Worm (Caenorhabditis elegans) whole organism, L2 larva: ENCODE data around the gene grd-4.

Source experiments
- C34F6.9 ChIP-seq: fragments of 150-350 bp; optimal IDR thresholded peaks from 2 replicates; lab custom pipeline; 2014; ENCODE audit warnings: missing biosample characterization, missing genetic modification characterization
- F13H6.1 ChIP-seq: sonication (generic microtip); optimal IDR thresholded peaks from 2 replicates; lab custom pipeline; 2016; ENCODE audit warnings: missing genetic modification characterization, missing compliant biosample characterization
- R02D3.7 ChIP-seq: fragments of 150-350 bp; optimal IDR thresholded peaks from 2 replicates; lab custom pipeline; 2014; ENCODE audit warnings: missing biosample characterization, missing genetic modification characterization
- Y55F3AM.14 ChIP-seq: fragments of 200-800 bp; sonication (Bioruptor generic); optimal IDR thresholded peaks from 2 replicates; lab custom pipeline; 2018; ENCODE audit warnings: mild to moderate bottlenecking, missing genetic modification characterization, missing compliant biosample characterization
- ZK546.5 ChIP-seq: sonication (generic microtip); optimal IDR thresholded peaks from 2 replicates; lab custom pipeline; 2017; ENCODE audit warnings: missing biosample characterization, missing genetic modification characterization
- alr-1 ChIP-seq: fragments of 150-350 bp; optimal IDR thresholded peaks from 2 replicates; lab custom pipeline; 2014; ENCODE audit warnings: missing biosample characterization, missing genetic modification characterization
- aly-2 ChIP-seq: fragments of 150-350 bp; optimal IDR thresholded peaks from 2 replicates; lab custom pipeline; 2014; ENCODE audit warnings: missing biosample characterization, missing genetic modification characterization
- ceh-16 ChIP-seq: fragments of 150-350 bp; optimal IDR thresholded peaks from 2 replicates; lab custom pipeline; 2014; ENCODE audit warnings: missing biosample characterization, missing genetic modification characterization
- crh-2 ChIP-seq: sonication (generic microtip); optimal IDR thresholded peaks from 2 replicates; lab custom pipeline; 2017; ENCODE audit warnings: missing biosample characterization, missing genetic modification characterization
- egl-27 ChIP-seq: sonication (generic microtip); optimal IDR thresholded peaks from 3 replicates; lab custom pipeline; 2017; ENCODE audit warnings: missing biosample characterization, missing genetic modification reagents, missing genetic modification characterization
- elt-1 ChIP-seq: fragments of 150-350 bp; optimal IDR thresholded peaks from 2 replicates; lab custom pipeline; 2014; ENCODE audit warnings: missing biosample characterization, missing genetic modification characterization
- elt-3 ChIP-seq: sonication (generic microtip); optimal IDR thresholded peaks from 2 replicates; lab custom pipeline; 2017; ENCODE audit warnings: missing biosample characterization, missing genetic modification characterization
- fos-1 ChIP-seq: fragments of 150-350 bp; optimal IDR thresholded peaks from 2 replicates; lab custom pipeline; 2014; ENCODE audit warnings: missing biosample characterization, missing genetic modification characterization
- gmeb-1 ChIP-seq: fragments of 150-350 bp; optimal IDR thresholded peaks from 2 replicates; lab custom pipeline; 2014; ENCODE audit warnings: missing biosample characterization, missing genetic modification characterization
- lin-11 ChIP-seq: fragments of 150-350 bp; sonication (generic microtip); optimal IDR thresholded peaks from 2 replicates; lab custom pipeline; 2014; ENCODE audit warnings: missing biosample characterization, missing genetic modification characterization, inconsistent platforms, mixed read lengths
- lin-13 ChIP-seq: fragments of 150-350 bp; optimal IDR thresholded peaks from 2 replicates; lab custom pipeline; 2014; ENCODE audit warnings: missing biosample characterization, missing genetic modification reagents, missing genetic modification characterization
- lsy-2 ChIP-seq, 2 experiments: fragments of 150-350 bp in 1 of 2; sonication (generic microtip) in 1 of 2; optimal IDR thresholded peaks; 2 replicates each; lab custom pipeline; 2014 to 2017; ENCODE audit warnings: missing biosample characterization in 2 of 2, missing genetic modification characterization in 2 of 2
- mbf-1 ChIP-seq: sonication (generic microtip); optimal IDR thresholded peaks from 2 replicates; lab custom pipeline; 2017; ENCODE audit warnings: missing biosample characterization, missing genetic modification characterization
- mdl-1 ChIP-seq, 2 experiments: fragments of 150-350 bp in 1 of 2; sonication (generic microtip) in 1 of 2; optimal IDR thresholded peaks; 2 replicates each; lab custom pipeline; 2017; ENCODE audit warnings: missing biosample characterization in 2 of 2, missing genetic modification characterization in 2 of 2
- nhr-10 ChIP-seq: sonication (generic microtip); optimal IDR thresholded peaks from 2 replicates; lab custom pipeline; 2017; ENCODE audit warnings: missing biosample characterization, missing genetic modification characterization
- nhr-11 ChIP-seq: fragments of 150-350 bp; optimal IDR thresholded peaks from 2 replicates; lab custom pipeline; 2014; ENCODE audit warnings: missing biosample characterization, missing genetic modification characterization
- nhr-12 ChIP-seq: fragments of 150-350 bp; optimal IDR thresholded peaks from 2 replicates; lab custom pipeline; 2014; ENCODE audit warnings: missing biosample characterization, missing genetic modification characterization
- nhr-129 ChIP-seq: fragments of 150-350 bp; optimal IDR thresholded peaks from 2 replicates; lab custom pipeline; 2014; ENCODE audit warnings: missing biosample characterization, missing genetic modification characterization
- nhr-21 ChIP-seq: fragments of 150-350 bp; optimal IDR thresholded peaks from 2 replicates; lab custom pipeline; 2014; ENCODE audit warnings: missing biosample characterization, missing genetic modification characterization
- nhr-23 ChIP-seq: fragments of 150-350 bp; optimal IDR thresholded peaks from 2 replicates; lab custom pipeline; 2014; ENCODE audit warnings: missing biosample characterization, missing genetic modification reagents, missing genetic modification characterization
- nhr-237 ChIP-seq: fragments of 150-350 bp; optimal IDR thresholded peaks from 2 replicates; lab custom pipeline; 2014; ENCODE audit warnings: missing biosample characterization, missing genetic modification characterization
- nhr-25 ChIP-seq: fragments of 150-350 bp; sonication (generic microtip); optimal IDR thresholded peaks from 3 replicates; lab custom pipeline; 2014; ENCODE audit warnings: missing biosample characterization, missing genetic modification characterization
- nhr-6 ChIP-seq: fragments of 150-350 bp; optimal IDR thresholded peaks from 2 replicates; lab custom pipeline; 2014; ENCODE audit warnings: missing biosample characterization, missing genetic modification characterization
- peb-1 ChIP-seq: fragments of 150-350 bp; optimal IDR thresholded peaks from 2 replicates; lab custom pipeline; 2014; ENCODE audit warnings: missing biosample characterization, missing genetic modification characterization
- sem-4 ChIP-seq: fragments of 150-350 bp; optimal IDR thresholded peaks from 2 replicates; lab custom pipeline; 2014; ENCODE audit warnings: missing biosample characterization, missing genetic modification reagents, missing genetic modification characterization
- skn-1 ChIP-seq: sonication (generic microtip); optimal IDR thresholded peaks from 2 replicates; lab custom pipeline; 2017; ENCODE audit warnings: missing biosample characterization, missing genetic modification characterization
- sma-3 ChIP-seq: sonication (generic microtip); optimal IDR thresholded peaks from 2 replicates; lab custom pipeline; 2016; ENCODE audit warnings: missing genetic modification reagents, missing genetic modification characterization, missing compliant biosample characterization
- sma-9 ChIP-seq, 2 experiments: fragments of 150-350 bp in 1 of 2; sonication (generic microtip) in 1 of 2; optimal IDR thresholded peaks; 2 replicates each; lab custom pipeline; 2014 to 2016; ENCODE audit warnings: missing genetic modification characterization in 2 of 2, mild to moderate bottlenecking in 1 of 2, missing biosample characterization in 1 of 2, missing compliant biosample characterization in 1 of 2, missing genetic modification reagents in 1 of 2, moderate library complexity in 1 of 2
- unc-39 ChIP-seq: fragments of 150-350 bp; optimal IDR thresholded peaks from 2 replicates; lab custom pipeline; 2014; ENCODE audit warnings: missing biosample characterization, missing genetic modification characterization
- unc-55 ChIP-seq: fragments of 150-350 bp; sonication (generic microtip); optimal IDR thresholded peaks from 3 replicates; lab custom pipeline; 2014; ENCODE audit warnings: missing biosample characterization, missing genetic modification reagents, missing genetic modification characterization
- unc-62 ChIP-seq: fragments of 150-350 bp; optimal IDR thresholded peaks from 2 replicates; lab custom pipeline; 2014; ENCODE audit warnings: missing biosample characterization, missing genetic modification reagents, missing genetic modification characterization
- zag-1 ChIP-seq: fragments of 150-350 bp; optimal IDR thresholded peaks from 2 replicates; lab custom pipeline; 2014; ENCODE audit warnings: missing biosample characterization, missing genetic modification characterization
- ztf-1 ChIP-seq: fragments of 200-800 bp; sonication (Bioruptor generic); conservative IDR thresholded peaks from 2 replicates; pipeline ENCODE4 v1.3.6; 2022; ENCODE audit warnings: missing genetic modification characterization, missing compliant biosample characterization
- ztf-11 ChIP-seq: sonication (generic microtip); optimal IDR thresholded peaks from 2 replicates; lab custom pipeline; 2017; ENCODE audit warnings: missing biosample characterization, missing genetic modification characterization
- ztf-4 ChIP-seq: fragments of 150-350 bp; optimal IDR thresholded peaks from 2 replicates; lab custom pipeline; 2014; ENCODE audit warnings: missing biosample characterization, missing genetic modification characterization

Gene grd-4

DNA sequence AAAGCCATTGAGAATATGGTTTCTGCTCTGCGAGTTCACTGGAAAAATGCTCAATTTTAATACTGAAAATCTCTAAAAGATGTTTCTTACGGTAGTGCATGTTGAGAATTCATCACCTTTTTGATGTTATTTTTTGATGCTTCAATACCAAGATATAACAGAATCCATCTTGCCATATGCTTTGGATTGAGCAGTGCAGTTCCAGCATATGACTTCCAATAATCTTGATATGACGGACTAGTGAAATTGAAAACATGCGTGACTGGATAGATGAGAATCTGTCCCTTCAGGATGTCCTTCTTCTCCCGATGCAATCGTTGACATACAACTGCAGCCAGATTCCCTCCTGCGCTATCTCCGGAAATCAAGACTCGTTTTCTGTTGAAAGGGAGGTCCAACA lies 40.1 kb upstream of the grd-4 start:
- TF ChIP-seq egl-27, result no peak
- no peak for TF ChIP-seq lin-13 (GFP tag; lab: Kevin White, UChicago)
- TF ChIP-seq elt-3, result no peak
- no peak for TF ChIP-seq ztf-1 (GFP tag; lab: Robert Waterston, UW)
- TF ChIP-seq elt-1 (tag; lab: Kevin White, UChicago), result no peak
- TF ChIP-seq zag-1 (tag; lab: Kevin White, UChicago), result no peak
- no peak for TF ChIP-seq aly-2 (tag; lab: Kevin White, UChicago)
- no peak for TF ChIP-seq peb-1
- TF ChIP-seq unc-55 (GFP tag; lab: Kevin White, UChicago), result no peak
- no peak for TF ChIP-seq ztf-4
- no peak for TF ChIP-seq nhr-129 (tag; lab: Kevin White, UChicago)
- no peak for TF ChIP-seq gmeb-1 (tag; lab: Kevin White, UChicago)
- TF ChIP-seq nhr-12 (tag; lab: Kevin White, UChicago), result no peak
- TF ChIP-seq mdl-1 (tag; optimal IDR thresholded peaks at IDR 0.05; lab: Kevin White, UChicago), result no peak
- TF ChIP-seq ZK546.5, result no peak
- TF ChIP-seq mbf-1, result no peak
- no peak for TF ChIP-seq ceh-16
- no peak for TF ChIP-seq nhr-6 (tag; lab: Kevin White, UChicago)

DNA sequence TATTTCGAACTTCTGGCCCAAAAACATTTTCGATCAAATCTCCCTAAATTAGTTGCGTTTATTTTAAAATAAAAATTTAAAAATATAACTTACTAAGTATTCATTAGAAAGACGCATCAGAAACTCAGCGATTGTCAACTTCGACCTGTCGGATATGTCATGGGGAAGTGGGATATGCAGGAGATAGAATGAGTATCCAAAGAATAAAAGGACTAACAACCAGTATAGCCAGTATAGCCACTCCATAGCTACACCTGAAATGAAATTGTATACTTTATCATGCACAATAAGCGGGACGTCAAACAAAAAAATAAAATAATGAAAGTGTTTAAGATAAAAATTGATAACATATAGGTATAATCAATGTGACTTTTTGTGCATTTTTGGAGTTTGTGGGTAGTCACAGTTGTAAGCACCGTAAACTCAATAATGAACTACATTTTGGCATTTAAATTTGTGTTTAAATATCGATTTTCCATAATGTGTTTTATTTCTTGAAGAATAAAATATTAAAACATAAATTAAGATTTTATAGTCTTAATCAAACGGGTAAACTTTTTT lies 37.9 kb upstream of the grd-4 start, which contains the start of gene F16F9.4:
Gene F16F9.4, minus strand, starts transcription at position 276 of the 561 bp plus-strand sequence.
- TF ChIP-seq lin-11 (tag; lab: Kevin White, UChicago) (no peak), fos-1 (peak; percentile 29)

DNA sequence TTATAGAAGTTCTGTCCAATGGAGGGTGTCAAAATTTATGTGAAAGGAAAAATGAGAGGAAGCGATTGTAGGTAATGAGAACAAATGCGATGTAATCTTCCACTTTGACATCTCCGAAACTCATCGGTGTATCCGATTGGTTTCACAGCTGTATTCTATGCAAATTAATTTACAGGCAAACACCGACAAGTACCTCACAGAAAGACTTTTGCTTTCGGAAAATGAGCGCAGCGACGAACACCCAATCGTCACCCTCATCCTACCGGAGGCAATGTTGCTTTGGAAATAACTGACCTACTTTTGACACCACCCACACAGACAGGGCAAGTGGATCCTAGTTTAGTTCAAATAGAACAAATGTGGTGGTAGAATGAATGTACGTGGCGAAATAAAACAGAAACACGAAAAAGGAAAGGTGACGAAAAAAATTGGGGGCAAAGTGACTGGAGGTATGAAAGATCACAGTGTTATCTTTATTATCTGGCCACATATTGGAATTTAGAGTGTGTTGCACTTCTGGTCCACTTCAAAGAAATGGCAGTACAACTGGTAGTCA lies 37.1 kb upstream of the grd-4 start:
- TF ChIP-seq nhr-21 (tag; lab: Kevin White, UChicago) (no peak), nhr-10 (tag; lab: Kevin White, UChicago) (no peak), nhr-237 (no peak), nhr-23 (tag; lab: Kevin White, UChicago) (no peak), zag-1 (tag; lab: Kevin White, UChicago) (no peak), elt-1 (tag; lab: Kevin White, UChicago) (peak; percentile 15)
- TF ChIP-seq, all 48 proteins: peak for 1

DNA sequence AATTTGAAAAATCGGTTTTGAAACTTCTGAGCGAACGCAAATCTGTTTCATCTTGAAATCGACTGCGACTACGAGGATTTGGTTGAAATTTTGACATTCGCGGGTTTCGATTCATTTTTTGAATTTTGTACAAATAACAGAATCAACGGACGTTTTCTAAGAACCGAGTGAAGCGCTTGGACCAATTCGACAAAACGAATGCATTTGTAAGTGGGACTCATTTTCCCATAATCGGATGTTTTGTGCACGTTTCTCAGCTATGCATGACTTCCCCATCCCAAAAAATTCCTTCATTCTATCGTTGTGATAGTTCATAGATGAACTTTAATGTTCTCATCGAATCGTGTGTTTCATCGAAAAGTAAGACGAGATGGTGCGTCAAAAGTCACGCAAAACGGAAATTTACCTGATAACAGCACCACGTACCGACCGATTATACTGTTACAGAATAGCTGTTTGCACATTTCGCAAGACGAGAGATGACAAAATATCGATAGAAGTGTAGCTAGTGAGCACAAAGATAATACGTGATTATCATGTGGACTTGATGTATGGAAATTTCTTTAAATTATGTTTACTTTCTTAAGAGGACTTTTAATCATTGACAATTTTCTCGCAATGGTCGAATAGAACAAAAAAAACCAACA lies 30.8 kb upstream of the grd-4 start, which contains the start of gene mec-10:
Gene mec-10, minus strand, starts transcription at position 189 of the 647 bp plus-strand sequence.
- TF ChIP-seq sma-3 (GFP tag; lab: Kevin White, UChicago), result peak; percentile 3
- no peak for TF ChIP-seq elt-1 (tag; lab: Kevin White, UChicago)
- peak; percentile 87 for TF ChIP-seq fos-1
- TF ChIP-seq unc-62 (GFP tag; lab: Kevin White, UChicago), result no peak
- TF ChIP-seq sma-9 (GFP tag; optimal IDR thresholded peaks at IDR 0.05; lab: Kevin White, UChicago), result peak; percentile 65
- no peak for TF ChIP-seq sma-9 (tag; optimal IDR thresholded peaks at IDR 0.05; lab: Kevin White, UChicago)
- no peak for TF ChIP-seq elt-3
- TF ChIP-seq gmeb-1 (tag; lab: Kevin White, UChicago), result peak; percentile 20
- peak; percentile 65 for TF ChIP-seq crh-2 (tag; lab: Kevin White, UChicago)
- TF ChIP-seq unc-55 (GFP tag; lab: Kevin White, UChicago), result peak; percentile 66
- TF ChIP-seq ztf-4, result no peak
- TF ChIP-seq egl-27, result no peak
- no peak for TF ChIP-seq lin-13 (GFP tag; lab: Kevin White, UChicago)

DNA sequence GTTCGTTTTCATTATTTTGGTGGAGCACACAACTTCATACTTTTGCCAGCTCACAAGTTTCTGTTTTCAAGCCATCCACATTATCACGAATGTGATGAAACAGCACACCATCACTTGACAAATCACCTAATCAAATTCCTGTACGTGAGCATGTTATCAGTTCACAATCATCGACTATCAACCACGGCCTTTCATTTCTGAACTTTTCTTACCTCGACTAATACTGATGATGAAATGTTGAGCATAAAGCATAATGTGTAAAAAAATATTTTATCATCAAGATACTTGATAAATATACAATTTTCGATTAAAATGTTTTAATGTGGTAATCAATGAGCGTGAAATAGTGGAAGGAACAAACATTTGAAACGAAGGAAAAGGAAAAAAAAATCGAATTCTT lies 27.6 kb upstream of the grd-4 start:
- TF ChIP-seq nhr-10 (tag; lab: Kevin White, UChicago) (no peak), crh-2 (tag; lab: Kevin White, UChicago) (peak; percentile 83), skn-1 (tag; lab: Kevin White, UChicago) (peak; percentile 31), C34F6.9 (tag; lab: Kevin White, UChicago) (no peak), F13H6.1 (peak; percentile 39), R02D3.7 (tag; lab: Kevin White, UChicago) (no peak), lsy-2 (tag; optimal IDR thresholded peaks at IDR 0.05; lab: Kevin White, UChicago) (peak in 1 of 2 experiments; percentile 11), ztf-11 (tag; lab: Kevin White, UChicago) (no peak), sma-9 (GFP tag; optimal IDR thresholded peaks at IDR 0.05; lab: Kevin White, UChicago) (peak; percentile 94), sma-9 (tag; optimal IDR thresholded peaks at IDR 0.05; lab: Kevin White, UChicago) (no peak), egl-27 (peak; percentile 56), unc-39 (tag; lab: Kevin White, UChicago) (no peak), elt-1 (tag; lab: Kevin White, UChicago) (no peak), nhr-21 (tag; lab: Kevin White, UChicago) (peak; percentile 40), nhr-11 (no peak), alr-1 (tag; lab: Kevin White, UChicago) (no peak), unc-55 (GFP tag; lab: Kevin White, UChicago) (no peak), mbf-1 (no peak), Y55F3AM.14 (no peak), sem-4 (tag; lab: Kevin White, UChicago) (no peak), elt-3 (no peak), gmeb-1 (tag; lab: Kevin White, UChicago) (peak; percentile 42), ZK546.5 (no peak), nhr-25 (tag; lab: Kevin White, UChicago) (no peak), lin-11 (tag; lab: Kevin White, UChicago) (no peak), peb-1 (no peak), aly-2 (tag; lab: Kevin White, UChicago) (no peak), fos-1 (peak; percentile 91), nhr-12 (tag; lab: Kevin White, UChicago) (no peak), ztf-4 (no peak)
